Fruit fly (Drosophila melanogaster) whole organism, embryonic: ENCODE measurements around the gene Kpc1.
A peak's percentile ranks its signal among the peaks of the same experiment; 100 is the strongest.

Experiments
- Abd-B ChIP-seq: fragments of 200-800 bp; sonication (Bioruptor generic); optimal IDR thresholded peaks from 2 replicates; lab custom pipeline; 2018; ENCODE audit warnings: missing biosample characterization, mild to moderate bottlenecking, missing genetic modification characterization, moderate library complexity
- Asciz ChIP-seq: fragments of 200-800 bp; sonication (Bioruptor generic); optimal IDR thresholded peaks from 2 replicates; lab custom pipeline; 2017; ENCODE audit warnings: missing biosample characterization, mild to moderate bottlenecking, missing genetic modification characterization, missing genetic modification reagents
- Atf-2 ChIP-seq: fragments of 200-800 bp; sonication (Bioruptor generic); optimal IDR thresholded peaks from 2 replicates; lab custom pipeline; 2016; ENCODE audit warnings: missing biosample characterization, missing genetic modification characterization
- Atf3 ChIP-seq: fragments of 200-800 bp; sonication (Bioruptor generic); optimal IDR thresholded peaks from 3 replicates; lab custom pipeline; 2016; ENCODE audit warnings: missing biosample characterization, missing genetic modification characterization
- CG10543 ChIP-seq: fragments of 200-800 bp; sonication (Bioruptor generic); optimal IDR thresholded peaks from 3 replicates; lab custom pipeline; 2017; ENCODE audit warnings: missing biosample characterization, mild to moderate bottlenecking, missing genetic modification characterization, moderate library complexity
- CG13296 ChIP-seq: fragments of 200-800 bp; sonication (Bioruptor generic); optimal IDR thresholded peaks from 3 replicates; lab custom pipeline; 2018; ENCODE audit warnings: missing biosample characterization, mild to moderate bottlenecking, missing genetic modification characterization
- CG15011 ChIP-seq: fragments of 200-800 bp; sonication (Bioruptor generic); optimal IDR thresholded peaks from 3 replicates; lab custom pipeline; 2018; ENCODE audit warnings: missing biosample characterization, mild to moderate bottlenecking, missing genetic modification characterization
- CG15514 ChIP-seq: fragments of 200-800 bp; sonication (Bioruptor generic); optimal IDR thresholded peaks from 3 replicates; lab custom pipeline; 2017; ENCODE audit warnings: missing biosample characterization, missing genetic modification characterization, mild to moderate bottlenecking, moderate library complexity, missing genetic modification reagents
- CG16815 ChIP-seq: fragments of 200-800 bp; sonication (Bioruptor generic); optimal IDR thresholded peaks from 3 replicates; lab custom pipeline; 2017; ENCODE audit warnings: missing biosample characterization, mild to moderate bottlenecking, missing genetic modification characterization
- CG17912 ChIP-seq: fragments of 200-800 bp; sonication (Bioruptor generic); optimal IDR thresholded peaks from 2 replicates; lab custom pipeline; 2018; ENCODE audit warnings: missing biosample characterization, mild to moderate bottlenecking, missing genetic modification characterization
- CG3281 ChIP-seq: fragments of 200-800 bp; sonication (Bioruptor generic); optimal IDR thresholded peaks from 3 replicates; lab custom pipeline; 2017; ENCODE audit warnings: missing biosample characterization, mild to moderate bottlenecking, missing genetic modification characterization
- CG34376 ChIP-seq: fragments of 200-800 bp; sonication (Bioruptor generic); optimal IDR thresholded peaks from 2 replicates; lab custom pipeline; 2018; ENCODE audit warnings: missing biosample characterization, mild to moderate bottlenecking, missing genetic modification characterization
- CG6854 ChIP-seq: fragments of 200-800 bp; sonication (Bioruptor generic); optimal IDR thresholded peaks from 3 replicates; lab custom pipeline; 2017; ENCODE audit warnings: missing biosample characterization, mild to moderate bottlenecking, missing genetic modification characterization
- CoRest ChIP-seq: fragments of 200-800 bp; sonication (Bioruptor generic); optimal IDR thresholded peaks from 3 replicates; lab custom pipeline; 2018; ENCODE audit warnings: missing biosample characterization, mild to moderate bottlenecking, missing genetic modification characterization, moderate library complexity
- Dbx ChIP-seq: fragments of 200-800 bp; sonication (Bioruptor generic); IDR thresholded peaks from 3 replicates; pipeline ENCODE4 v1.3.6; 2022; ENCODE audit warnings: missing biosample characterization, missing genetic modification characterization
- E2f1 ChIP-seq: fragments of 200-800 bp; sonication (Bioruptor generic); IDR thresholded peaks from 2 replicates; pipeline ENCODE4 v1.3.6; 2022; ENCODE audit warnings: missing biosample characterization, missing genetic modification characterization
- GATAe ChIP-seq: fragments of 200-800 bp; sonication (Bioruptor generic); conservative IDR thresholded peaks from 2 replicates; pipeline ENCODE4 v1.3.6; 2022; ENCODE audit warnings: missing biosample characterization, missing genetic modification characterization
- Gug ChIP-seq: fragments of 200-800 bp; sonication (Bioruptor generic); IDR thresholded peaks from 4 replicates; pipeline ENCODE4 v1.3.6; 2022; ENCODE audit warnings: missing biosample characterization, missing genetic modification characterization
- Mes4 ChIP-seq: fragments of 200-800 bp; sonication (Bioruptor generic); optimal IDR thresholded peaks from 2 replicates; lab custom pipeline; 2016; ENCODE audit warnings: missing biosample characterization, missing genetic modification characterization
- Ptx1 ChIP-seq: fragments of 200-800 bp; sonication (Bioruptor generic); IDR thresholded peaks from 2 replicates; pipeline ENCODE4 v1.3.6; 2022; ENCODE audit warnings: missing biosample characterization, missing genetic modification characterization
- Rfx ChIP-seq: fragments of 200-800 bp; sonication (Bioruptor generic); IDR thresholded peaks from 2 replicates; pipeline ENCODE4 v1.3.6; 2022; ENCODE audit warnings: missing biosample characterization, missing genetic modification characterization
- Six4 ChIP-seq: fragments of 200-800 bp; sonication (Bioruptor generic); optimal IDR thresholded peaks from 2 replicates; lab custom pipeline; 2016; ENCODE audit warnings: missing biosample characterization, missing genetic modification characterization
- bowl ChIP-seq: fragments of 200-800 bp; sonication (Bioruptor generic); IDR thresholded peaks from 2 replicates; pipeline ENCODE4 v1.3.6; 2022; ENCODE audit warnings: missing biosample characterization, missing genetic modification characterization
- cas ChIP-seq: fragments of 200-800 bp; sonication (Bioruptor generic); IDR thresholded peaks from 2 replicates; pipeline ENCODE4 v1.3.6; 2022; ENCODE audit warnings: missing biosample characterization, missing genetic modification characterization
- cwo ChIP-seq: fragments of 200-800 bp; sonication (Bioruptor generic); optimal IDR thresholded peaks from 3 replicates; lab custom pipeline; 2017; ENCODE audit warnings: missing biosample characterization, missing genetic modification characterization, mild to moderate bottlenecking, moderate library complexity, missing genetic modification reagents
- dati ChIP-seq: fragments of 200-800 bp; sonication (Bioruptor generic); IDR thresholded peaks from 2 replicates; pipeline ENCODE4 v1.3.6; 2022; ENCODE audit warnings: missing biosample characterization, missing genetic modification characterization
- exex ChIP-seq: fragments of 200-800 bp; sonication (Bioruptor generic); optimal IDR thresholded peaks from 4 replicates; lab custom pipeline; 2018; ENCODE audit warnings: missing biosample characterization, mild to moderate bottlenecking, missing genetic modification characterization, moderate library complexity
- ftz-f1 ChIP-seq: fragments of 200-800 bp; sonication (Bioruptor generic); optimal IDR thresholded peaks from 2 replicates; lab custom pipeline; 2016; ENCODE audit warnings: missing biosample characterization, missing genetic modification characterization
- grn ChIP-seq: fragments of 200-800 bp; sonication (Bioruptor generic); optimal IDR thresholded peaks from 3 replicates; lab custom pipeline; 2017; ENCODE audit warnings: missing biosample characterization, missing genetic modification characterization
- gro ChIP-seq: fragments of 200-800 bp; sonication (Bioruptor generic); optimal IDR thresholded peaks from 2 replicates; lab custom pipeline; 2016; ENCODE audit warnings: missing biosample characterization, missing genetic modification characterization
- ham ChIP-seq: fragments of 200-800 bp; sonication (Bioruptor generic); IDR thresholded peaks from 2 replicates; pipeline ENCODE4 v1.3.6; 2022; ENCODE audit warnings: missing biosample characterization, missing genetic modification characterization
- ind ChIP-seq: fragments of 200-800 bp; sonication (Bioruptor generic); optimal IDR thresholded peaks from 3 replicates; lab custom pipeline; 2016; ENCODE audit warnings: missing biosample characterization, missing genetic modification characterization
- jigr1 ChIP-seq: fragments of 200-800 bp; sonication (Bioruptor generic); IDR thresholded peaks from 3 replicates; pipeline ENCODE4 v1.3.6; 2022; ENCODE audit warnings: missing biosample characterization, missing genetic modification characterization
- knrl ChIP-seq: fragments of 200-800 bp; sonication (Bioruptor generic); IDR thresholded peaks from 3 replicates; pipeline ENCODE4 v1.3.6; 2022; ENCODE audit warnings: missing biosample characterization, missing genetic modification characterization; ENCODE audit not compliant: partially characterized antibody
- lilli ChIP-seq: fragments of 200-800 bp; sonication (Bioruptor generic); optimal IDR thresholded peaks from 3 replicates; lab custom pipeline; 2016; ENCODE audit warnings: missing biosample characterization, missing genetic modification characterization
- mirr ChIP-seq: fragments of 200-800 bp; sonication (Bioruptor generic); optimal IDR thresholded peaks from 3 replicates; lab custom pipeline; 2018; ENCODE audit warnings: missing biosample characterization, mild to moderate bottlenecking, missing genetic modification characterization
- pnt ChIP-seq: fragments of 200-800 bp; sonication (Bioruptor generic); optimal IDR thresholded peaks from 3 replicates; lab custom pipeline; 2016; ENCODE audit warnings: missing biosample characterization, missing genetic modification characterization
- row ChIP-seq: fragments of 200-800 bp; sonication (Bioruptor generic); IDR thresholded peaks from 3 replicates; pipeline ENCODE4 v1.3.6; 2022; ENCODE audit warnings: missing biosample characterization, missing genetic modification characterization
- sd ChIP-seq: fragments of 200-800 bp; sonication (Bioruptor generic); optimal IDR thresholded peaks from 3 replicates; lab custom pipeline; 2018; ENCODE audit warnings: missing biosample characterization, mild to moderate bottlenecking, missing genetic modification characterization, moderate library complexity
- shn ChIP-seq: fragments of 200-800 bp; sonication (Bioruptor generic); optimal IDR thresholded peaks from 3 replicates; lab custom pipeline; 2016; ENCODE audit warnings: missing biosample characterization, missing genetic modification characterization
- sob ChIP-seq: fragments of 200-800 bp; sonication (Bioruptor generic); IDR thresholded peaks from 2 replicates; pipeline ENCODE4 v1.3.6; 2022; ENCODE audit warnings: missing biosample characterization, missing genetic modification characterization
- sug ChIP-seq: fragments of 200-800 bp; optimal IDR thresholded peaks from 2 replicates; lab custom pipeline; 2019; ENCODE audit warnings: missing biosample characterization, mild to moderate bottlenecking, missing genetic modification characterization, moderate library complexity
- tin ChIP-seq: fragments of 200-800 bp; sonication (Bioruptor generic); optimal IDR thresholded peaks from 3 replicates; lab custom pipeline; 2016; ENCODE audit warnings: missing biosample characterization, missing genetic modification characterization
- unc-4 ChIP-seq: fragments of 200-800 bp; sonication (Bioruptor generic); IDR thresholded peaks from 2 replicates; pipeline ENCODE4 v1.3.6; 2022; ENCODE audit warnings: missing biosample characterization, missing genetic modification characterization; ENCODE audit not compliant: partially characterized antibody
- unpg ChIP-seq: fragments of 200-800 bp; sonication (Bioruptor generic); optimal IDR thresholded peaks from 3 replicates; lab custom pipeline; 2018; ENCODE audit warnings: missing biosample characterization, mild to moderate bottlenecking, missing genetic modification characterization, moderate library complexity
- vnd ChIP-seq: fragments of 200-800 bp; sonication (Bioruptor generic); IDR thresholded peaks from 3 replicates; pipeline ENCODE4 v1.3.6; 2022; ENCODE audit warnings: missing biosample characterization, missing genetic modification characterization; ENCODE audit not compliant: partially characterized antibody
- yki ChIP-seq: fragments of >200 bp; optimal IDR thresholded peaks from 3 replicates; lab custom pipeline; 2018
- zf30C ChIP-seq: fragments of 200-800 bp; sonication (Bioruptor generic); optimal IDR thresholded peaks from 3 replicates; lab custom pipeline; 2018; ENCODE audit warnings: missing biosample characterization, mild to moderate bottlenecking, missing genetic modification characterization

Kpc1 gene

dm6 chr3R:15242186-15243045 lies 46.4 kb upstream of the Kpc1 start, which contains the start of the genes tefu and Hsc70-4 (continued):
- TF ChIP-seq row (GFP tag; lab: Robert Waterston, UW) (peak; percentile 93), pnt (GFP tag; lab: Kevin White, UChicago) (peak; percentile 85)

- no peak for TF ChIP-seq cas (GFP tag; lab: Robert Waterston, UW)
- TF ChIP-seq sob (GFP tag; lab: Robert Waterston, UW) = no peak
- TF ChIP-seq dati = no peak
- TF ChIP-seq CG15011 (GFP tag; lab: Kevin White, UChicago) = no peak
- peak; percentile 100 for TF ChIP-seq sug (tag; lab: Kevin White, UChicago)
- TF ChIP-seq GATAe = peak; percentile 32
- TF ChIP-seq Asciz (GFP tag; lab: Kevin White, UChicago) = peak; percentile 16
- TF ChIP-seq ftz-f1 (GFP tag; lab: Kevin White, UChicago) = no peak
- no peak for TF ChIP-seq CG10543 (GFP tag; lab: Kevin White, UChicago)
- no peak for TF ChIP-seq Atf3
- no peak for TF ChIP-seq Mes4 (GFP tag; lab: Kevin White, UChicago)
- no peak for TF ChIP-seq jigr1 (GFP tag; lab: Robert Waterston, UW)
- no peak for TF ChIP-seq bowl
- TF ChIP-seq Gug (GFP tag; lab: Robert Waterston, UW) = no peak
- TF ChIP-seq zf30C (GFP tag; lab: Kevin White, UChicago) = peak; percentile 34
- peak; percentile 53 for TF ChIP-seq CG13296 (GFP tag; lab: Kevin White, UChicago)
- no peak for TF ChIP-seq tin (GFP tag; lab: Kevin White, UChicago)
- no peak for TF ChIP-seq unpg (GFP tag; lab: Kevin White, UChicago)
- peak; percentile 91 for TF ChIP-seq CG34376
- TF ChIP-seq CG15514 (GFP tag; lab: Kevin White, UChicago) = peak; percentile 3
- no peak for TF ChIP-seq Rfx (GFP tag; lab: Robert Waterston, UW)
- no peak for TF ChIP-seq Six4 (GFP tag; lab: Kevin White, UChicago)
- TF ChIP-seq grn (GFP tag; lab: Kevin White, UChicago) = peak; percentile 42
- no peak for TF ChIP-seq CG17912 (GFP tag; lab: Kevin White, UChicago)
- TF ChIP-seq mirr (GFP tag; lab: Kevin White, UChicago) = peak; percentile 81
- TF ChIP-seq exex = peak; percentile 99
- peak; percentile 97 for TF ChIP-seq sd (tag; lab: Kevin White, UChicago)
- no peak for TF ChIP-seq CoRest (tag; lab: Kevin White, UChicago)
- TF ChIP-seq Abd-B (GFP tag; lab: Kevin White, UChicago) = no peak
- no peak for TF ChIP-seq Atf-2 (GFP tag; lab: Kevin White, UChicago)
- peak; percentile 7 for TF ChIP-seq gro (GFP tag; lab: Kevin White, UChicago)
- no peak for TF ChIP-seq ind (GFP tag; lab: Kevin White, UChicago)
- no peak for TF ChIP-seq lilli (GFP tag; lab: Kevin White, UChicago)
- peak; percentile 1 for TF ChIP-seq cwo
- no peak for TF ChIP-seq CG16815 (GFP tag; lab: Kevin White, UChicago)
- no peak for TF ChIP-seq Dbx (GFP tag; lab: Robert Waterston, UW)
- no peak for TF ChIP-seq E2f1 (GFP tag; lab: Robert Waterston, UW)
- TF ChIP-seq yki (lab: Kevin White, UChicago) = no peak
- no peak for TF ChIP-seq Ptx1 (GFP tag; lab: Robert Waterston, UW)
- TF ChIP-seq shn (GFP tag; lab: Kevin White, UChicago) = no peak
- no peak for TF ChIP-seq vnd
- TF ChIP-seq CG3281 (GFP tag; lab: Kevin White, UChicago) = peak; percentile 12
- TF ChIP-seq ham (GFP tag; lab: Robert Waterston, UW) = no peak
- TF ChIP-seq unc-4 = no peak
- TF ChIP-seq knrl (GFP tag; lab: Robert Waterston, UW) = no peak
- TF ChIP-seq CG6854 (GFP tag; lab: Kevin White, UChicago) = peak; percentile 20
These were observed 35.7 kb upstream of the Kpc1 start for dm6 chr3R:15231635-15232138.
